Fruit fly (Drosophila melanogaster): Measurements from ENCODE around the gene Arglu1.

Arglu1 gene

dm6 chr2L:9937908-9938307 lies at the start of gene Arglu1:
Gene Arglu1 (minus strand): TSS chr2L:9938134.
- TF ChIP-seq crol (GFP tag; IDR thresholded peaks at IDR 0.05) = no peak
- 0 out of 2 replicates have a peak, but pooled peaks have one; percentile 32 for TF ChIP-seq CG3847 (GFP tag; IDR thresholded peaks at IDR 0.05)
- peak; percentile 28 for TF ChIP-seq CG2712 (tag; optimal IDR thresholded peaks at IDR 0.05)
- peak; percentile 57; the same call in 1 of the 2 replicates for TF ChIP-seq sob (GFP tag; IDR thresholded peaks at IDR 0.05)
- no peak for TF ChIP-seq eve (GFP tag; optimal IDR thresholded peaks at IDR 0.05)
- no peak for TF ChIP-seq ab (GFP tag; optimal IDR thresholded peaks at IDR 0.05)
- no peak for TF ChIP-seq Optix (GFP tag; IDR thresholded peaks at IDR 0.05)
- no peak for TF ChIP-seq HLH4C (GFP tag; IDR thresholded peaks at IDR 0.05; ENCODE audit: partially characterized antibody)
- peak; percentile 37 for TF ChIP-seq Ets97D (GFP tag; optimal IDR thresholded peaks at IDR 0.05)
- no peak for TF ChIP-seq CG17912 (GFP tag; optimal IDR thresholded peaks at IDR 0.05)
- TF ChIP-seq MBD-R2 (GFP tag; IDR thresholded peaks at IDR 0.05) = peak; percentile 88
- peak; percentile 38 for TF ChIP-seq HmgZ (tag; optimal IDR thresholded peaks at IDR 0.05)
- TF ChIP-seq Ssrp (tag; optimal IDR thresholded peaks at IDR 0.05) = no peak
- TF ChIP-seq tgo (GFP tag; IDR thresholded peaks at IDR 0.05) = peak; percentile 28; the same call in 1 of the 3 replicates
- TF ChIP-seq Sin3A (optimal IDR thresholded peaks at IDR 0.05) = peak; percentile 18
- TF ChIP-seq CG2120 (GFP tag; optimal IDR thresholded peaks at IDR 0.05) = peak; percentile 46
- no peak for TF ChIP-seq jing (GFP tag; optimal IDR thresholded peaks at IDR 0.05)
- TF ChIP-seq row (GFP tag; IDR thresholded peaks at IDR 0.05) = 0 out of 3 replicates have a peak, but pooled peaks have one; percentile 25
- TF ChIP-seq lmd (GFP tag; IDR thresholded peaks at IDR 0.05) = peak; percentile 26; the same call in 1 of the 2 replicates
- TF ChIP-seq CG7786 (GFP tag; optimal IDR thresholded peaks at IDR 0.05) = peak; percentile 33
- peak; percentile 52 for TF ChIP-seq stwl (tag; optimal IDR thresholded peaks at IDR 0.05)
- no peak for TF ChIP-seq CG8089 (GFP tag; optimal IDR thresholded peaks at IDR 0.05)
- TF ChIP-seq CG11247 (GFP tag; IDR thresholded peaks at IDR 0.05) = peak; percentile 39; the same call in 1 of the 2 replicates
- 0 out of 4 replicates have a peak, but pooled peaks have one; percentile 31 for TF ChIP-seq Dll (GFP tag; IDR thresholded peaks at IDR 0.05; ENCODE audit: partially characterized antibody)
- TF ChIP-seq CG3995 (GFP tag; optimal IDR thresholded peaks at IDR 0.05) = peak; percentile 1
- peak; percentile 37 for TF ChIP-seq CG33213 (GFP tag; optimal IDR thresholded peaks at IDR 0.05)
- peak; percentile 36; the same call in 1 of the 2 replicates for TF ChIP-seq CG13287 (GFP tag; IDR thresholded peaks at IDR 0.05; ENCODE audit: partially characterized antibody)
- TF ChIP-seq zen2 (GFP tag; IDR thresholded peaks at IDR 0.05; ENCODE audit: partially characterized antibody) = 0 out of 3 replicates have a peak, but pooled peaks have one; percentile 23
- TF ChIP-seq Eip74EF (GFP tag; optimal IDR thresholded peaks at IDR 0.05) = no peak
- TF ChIP-seq Ptx1 (GFP tag; IDR thresholded peaks at IDR 0.05) = peak; percentile 39; the same call in 1 of the 2 replicates
- no peak for TF ChIP-seq CG10462 (GFP tag; optimal IDR thresholded peaks at IDR 0.05)
- peak; percentile 69 for TF ChIP-seq CG9932 (GFP tag; IDR thresholded peaks at IDR 0.05)
- TF ChIP-seq mam (GFP tag; optimal IDR thresholded peaks at IDR 0.05) = peak; percentile 53
- peak; percentile 55 for TF ChIP-seq YL-1 (GFP tag; optimal IDR thresholded peaks at IDR 0.05)
- TF ChIP-seq jumu (GFP tag; optimal IDR thresholded peaks at IDR 0.05) = peak; percentile 26
- peak; percentile 88 for TF ChIP-seq Med (GFP tag)
- TF ChIP-seq vvl (GFP tag; IDR thresholded peaks at IDR 0.05) = 0 out of 2 replicates have a peak, but pooled peaks have one; percentile 35
- TF ChIP-seq Hr51 (GFP tag; optimal IDR thresholded peaks at IDR 0.05) = peak in 1 of 2 experiments; percentile 6
- peak; percentile 3 for TF ChIP-seq lilli (GFP tag; optimal IDR thresholded peaks at IDR 0.05)
- TF ChIP-seq CG34422 (GFP tag; IDR thresholded peaks at IDR 0.05) = peak; percentile 64; the same call in 1 of the 3 replicates
- no peak for TF ChIP-seq sisA (GFP tag; IDR thresholded peaks at IDR 0.05)
- TF ChIP-seq fu2 (GFP tag; optimal IDR thresholded peaks at IDR 0.05) = no peak
- peak; percentile 22 for TF ChIP-seq tin (GFP tag; optimal IDR thresholded peaks at IDR 0.05)
- TF ChIP-seq CG10209 (GFP tag; optimal IDR thresholded peaks at IDR 0.05) = no peak
- TF ChIP-seq Hand (GFP tag; optimal IDR thresholded peaks at IDR 0.05) = no peak
- TF ChIP-seq Myb (GFP tag; optimal IDR thresholded peaks at IDR 0.05) = peak; percentile 26
- TF ChIP-seq zfh2 (GFP tag; optimal IDR thresholded peaks at IDR 0.05) = peak; percentile 58
- no peak for TF ChIP-seq CrebB (tag; optimal IDR thresholded peaks at IDR 0.05)
- peak; percentile 34; the same call in 1 of the 2 replicates for TF ChIP-seq NFAT (GFP tag; IDR thresholded peaks at IDR 0.05)
- peak; percentile 2 for TF ChIP-seq Sry-δ (GFP tag; optimal IDR thresholded peaks at IDR 0.05)
- TF ChIP-seq CG9797 (GFP tag; optimal IDR thresholded peaks at IDR 0.05) = peak; percentile 66
